Worm (Caenorhabditis elegans) whole organism, young adult: ENCODE data around the gene Y41D4A.3.

Experiments used
- B0019.2 ChIP-seq: fragments of 200-800 bp; sonication (Bioruptor generic); conservative IDR thresholded peaks from 2 replicates; pipeline ENCODE4 v1.3.6; 2022; ENCODE audit warnings: missing genetic modification reagents, missing genetic modification characterization, missing compliant biosample characterization
- B0261.1 ChIP-seq: sonication (generic microtip); optimal IDR thresholded peaks from 2 replicates; lab custom pipeline; 2016; ENCODE audit warnings: mild to moderate bottlenecking, missing genetic modification characterization, moderate library complexity, missing compliant biosample characterization
- B0336.3 ChIP-seq: fragments of 200-800 bp; sonication (Bioruptor generic); IDR thresholded peaks from 2 replicates; pipeline ENCODE4 v1.3.6; 2022; ENCODE audit warnings: missing genetic modification characterization, missing compliant biosample characterization
- C17E4.6 ChIP-seq: fragments of 200-800 bp; sonication (Bioruptor generic); IDR thresholded peaks from 2 replicates; pipeline ENCODE4 v1.3.6; 2022; ENCODE audit warnings: missing genetic modification reagents, missing genetic modification characterization, missing compliant biosample characterization
- D2030.7 ChIP-seq: fragments of 200-800 bp; sonication (Bioruptor generic); IDR thresholded peaks from 2 replicates; pipeline ENCODE4 v1.3.6; 2022; ENCODE audit warnings: missing genetic modification reagents, missing genetic modification characterization, missing compliant biosample characterization
- F10E7.11 ChIP-seq: sonication (generic microtip); optimal IDR thresholded peaks from 2 replicates; lab custom pipeline; 2017; ENCODE audit warnings: mild to moderate bottlenecking, missing genetic modification characterization, moderate library complexity, missing compliant biosample characterization
- F23B12.7 ChIP-seq: sonication (generic microtip); optimal IDR thresholded peaks from 2 replicates; lab custom pipeline; 2017; ENCODE audit warnings: missing genetic modification characterization, mild to moderate bottlenecking, missing compliant biosample characterization, antibody characterized with exemption, moderate library complexity; ENCODE audit not compliant: insufficient read depth
- F33H1.4 ChIP-seq: fragments of 200-800 bp; sonication (Bioruptor generic); IDR thresholded peaks from 2 replicates; pipeline ENCODE4 v1.3.6; 2022; ENCODE audit warnings: missing genetic modification reagents, missing genetic modification characterization, missing compliant biosample characterization
- F39B2.1 ChIP-seq: fragments of 200-800 bp; sonication (Bioruptor generic); IDR thresholded peaks from 2 replicates; pipeline ENCODE4 v1.3.6; 2022; ENCODE audit warnings: missing genetic modification reagents, missing genetic modification characterization, missing compliant biosample characterization
- F52B5.7 ChIP-seq: sonication (generic microtip); optimal IDR thresholded peaks from 2 replicates; lab custom pipeline; 2016; ENCODE audit warnings: mild to moderate bottlenecking, missing genetic modification characterization, missing compliant biosample characterization
- K12H6.12 ChIP-seq: fragments of 200-800 bp; sonication (Bioruptor generic); optimal IDR thresholded peaks from 2 replicates; lab custom pipeline; 2018; ENCODE audit warnings: mild to moderate bottlenecking, missing genetic modification characterization, missing compliant biosample characterization
- Y79H2A.3 ChIP-seq: fragments of 200-800 bp; sonication (Bioruptor generic); conservative IDR thresholded peaks from 2 replicates; pipeline ENCODE4 v1.3.6; 2022; ENCODE audit warnings: missing genetic modification reagents, missing genetic modification characterization, missing compliant biosample characterization
- Y95B8A.8 ChIP-seq: fragments of 200-800 bp; sonication (Bioruptor generic); IDR thresholded peaks from 2 replicates; pipeline ENCODE4 v1.3.6; 2022; ENCODE audit warnings: missing genetic modification reagents, missing genetic modification characterization, missing compliant biosample characterization
- ama-1 ChIP-seq, 3 experiments: fragments of 150-350 bp in 1 of 3; sonication (generic microtip) in 2 of 3; optimal IDR thresholded peaks; 2 replicates each; lab custom pipeline; 2014 to 2018; ENCODE audit warnings: missing biosample characterization in 2 of 3, missing genetic modification characterization in 2 of 3, missing genetic modification reagents in 2 of 3
- aptf-2 ChIP-seq: fragments of 200-800 bp; sonication (Bioruptor generic); conservative IDR thresholded peaks from 2 replicates; pipeline ENCODE4 v1.3.6; 2022; ENCODE audit warnings: missing genetic modification reagents, missing genetic modification characterization, missing compliant biosample characterization
- athp-1 ChIP-seq: sonication (generic microtip); optimal IDR thresholded peaks from 2 replicates; lab custom pipeline; 2017; ENCODE audit warnings: mild to moderate bottlenecking, missing genetic modification characterization, missing compliant biosample characterization
- attf-5 ChIP-seq: fragments of 200-800 bp; sonication (Bioruptor generic); optimal IDR thresholded peaks from 2 replicates; lab custom pipeline; 2018; ENCODE audit warnings: mild to moderate bottlenecking, missing genetic modification characterization, missing compliant biosample characterization
- bed-1 ChIP-seq: fragments of 200-800 bp; sonication (Bioruptor generic); IDR thresholded peaks from 2 replicates; pipeline ENCODE4 v1.3.6; 2022; ENCODE audit warnings: missing genetic modification reagents, missing genetic modification characterization, missing compliant biosample characterization
- cebp-1 ChIP-seq, 2 experiments: fragments of 200-800 bp in 1 of 2; sonication (Bioruptor generic) in 1 of 2; sonication (generic microtip) in 1 of 2; IDR thresholded peaks in 1 of 2; optimal IDR thresholded peaks in 1 of 2; 2 replicates each; pipeline versions ENCODE4 v1.3.6 to Lab custom; 2017 to 2022; ENCODE audit warnings: missing compliant biosample characterization in 2 of 2, missing genetic modification characterization in 2 of 2, mild to moderate bottlenecking in 1 of 2, missing genetic modification reagents in 1 of 2, moderate library complexity in 1 of 2
- ceh-100 ChIP-seq: fragments of 200-800 bp; sonication (Bioruptor generic); IDR thresholded peaks from 2 replicates; pipeline ENCODE4 v1.3.6; 2022; ENCODE audit warnings: missing genetic modification reagents, missing genetic modification characterization, missing compliant biosample characterization
- dpl-1 ChIP-seq: fragments of 150-350 bp; optimal IDR thresholded peaks from 2 replicates; lab custom pipeline; 2014; ENCODE audit warnings: missing biosample characterization, missing genetic modification reagents, missing genetic modification characterization
- efl-1 ChIP-seq: fragments of 150-350 bp; optimal IDR thresholded peaks from 2 replicates; lab custom pipeline; 2014; ENCODE audit warnings: missing biosample characterization, missing genetic modification reagents, missing genetic modification characterization
- ekl-4 ChIP-seq: fragments of 200-800 bp; sonication (Bioruptor generic); IDR thresholded peaks from 2 replicates; pipeline ENCODE4 v1.3.6; 2022; ENCODE audit warnings: missing genetic modification reagents, missing genetic modification characterization, missing compliant biosample characterization
- hmg-1.2 ChIP-seq: fragments of 200-800 bp; sonication (Bioruptor generic); IDR thresholded peaks from 2 replicates; pipeline ENCODE4 v1.3.6; 2022; ENCODE audit warnings: missing genetic modification reagents, missing genetic modification characterization, missing compliant biosample characterization
- hrde-1 ChIP-seq: sonication (generic microtip); optimal IDR thresholded peaks from 2 replicates; lab custom pipeline; 2016; ENCODE audit warnings: missing genetic modification characterization, mild to moderate bottlenecking, missing compliant biosample characterization, moderate library complexity, missing genotype, missing genetic modification reagents, borderline replicate concordance
- hsf-1 ChIP-seq: fragments of 200-800 bp; sonication (Bioruptor generic); IDR thresholded peaks from 2 replicates; pipeline ENCODE4 v1.3.6; 2022; ENCODE audit warnings: missing genetic modification reagents, missing genetic modification characterization, missing compliant biosample characterization
- lin-26 ChIP-seq: fragments of 200-800 bp; sonication (Bioruptor generic); IDR thresholded peaks from 2 replicates; pipeline ENCODE4 v1.3.6; 2022; ENCODE audit warnings: missing genetic modification reagents, missing genetic modification characterization, missing compliant biosample characterization
- lin-40 ChIP-seq: sonication (generic microtip); optimal IDR thresholded peaks from 2 replicates; lab custom pipeline; 2016; ENCODE audit warnings: missing genetic modification characterization, mild to moderate bottlenecking, missing compliant biosample characterization, missing genotype, missing genetic modification reagents
- madf-6 ChIP-seq: fragments of 200-800 bp; sonication (Bioruptor generic); IDR thresholded peaks from 2 replicates; pipeline ENCODE4 v1.3.6; 2022; ENCODE audit warnings: missing genetic modification reagents, missing genetic modification characterization, missing compliant biosample characterization
- mcd-1 ChIP-seq: fragments of 200-800 bp; sonication (Bioruptor generic); IDR thresholded peaks from 2 replicates; pipeline ENCODE4 v1.3.6; 2022; ENCODE audit warnings: missing genetic modification reagents, missing genetic modification characterization, missing compliant biosample characterization
- nfya-2 ChIP-seq: fragments of 200-800 bp; sonication (Bioruptor generic); IDR thresholded peaks from 2 replicates; pipeline ENCODE4 v1.3.6; 2022; ENCODE audit warnings: missing genetic modification reagents, missing genetic modification characterization, missing compliant biosample characterization
- nfyb-1 ChIP-seq: fragments of 200-800 bp; sonication (Bioruptor generic); IDR thresholded peaks from 2 replicates; pipeline ENCODE4 v1.3.6; 2022; ENCODE audit warnings: missing genetic modification reagents, missing genetic modification characterization, missing compliant biosample characterization
- pbrm-1 ChIP-seq: fragments of 200-800 bp; sonication (Bioruptor generic); IDR thresholded peaks from 2 replicates; pipeline ENCODE4 v1.3.6; 2022; ENCODE audit warnings: missing genetic modification reagents, missing genetic modification characterization, missing compliant biosample characterization
- rec-8 ChIP-seq, 2 experiments: sonication (generic microtip); optimal IDR thresholded peaks; 2 replicates each; lab custom pipeline; 2016; ENCODE audit warnings: mild to moderate bottlenecking in 2 of 2, missing genetic modification characterization in 2 of 2, missing genetic modification reagents in 2 of 2, missing genotype in 2 of 2, missing biosample characterization in 1 of 2, missing compliant biosample characterization in 1 of 2, moderate library complexity in 1 of 2
- repo-1 ChIP-seq: sonication (generic microtip); optimal IDR thresholded peaks from 2 replicates; lab custom pipeline; 2017; ENCODE audit warnings: mild to moderate bottlenecking, missing genetic modification characterization, missing compliant biosample characterization
- sdz-38 ChIP-seq: sonication (generic microtip); optimal IDR thresholded peaks from 2 replicates; lab custom pipeline; 2016; ENCODE audit warnings: missing genotype, missing genetic modification characterization, missing compliant biosample characterization
- snpc-1.1 ChIP-seq: sonication (generic microtip); optimal IDR thresholded peaks from 2 replicates; lab custom pipeline; 2017; ENCODE audit warnings: missing genetic modification characterization, mild to moderate bottlenecking, missing compliant biosample characterization, antibody characterized with exemption, moderate library complexity, missing genotype, missing genetic modification reagents; ENCODE audit not compliant: insufficient read depth
- snpc-4 ChIP-seq, 5 experiments: fragments of 150-350 bp in 1 of 5; sonication (generic microtip) in 4 of 5; optimal IDR thresholded peaks; 2 replicates each; lab custom pipeline; 2014 to 2018; ENCODE audit warnings: missing genetic modification characterization in 5 of 5, missing biosample characterization in 3 of 5, antibody characterized with exemption in 2 of 5, mild to moderate bottlenecking in 2 of 5, missing compliant biosample characterization in 2 of 5, missing genotype in 2 of 5, moderate library complexity in 2 of 5, missing genetic modification reagents in 1 of 5
- sptf-2 ChIP-seq: fragments of 200-800 bp; sonication (Bioruptor generic); optimal IDR thresholded peaks from 2 replicates; lab custom pipeline; 2018; ENCODE audit warnings: mild to moderate bottlenecking, missing genetic modification characterization, missing compliant biosample characterization
- tbx-9 ChIP-seq: sonication (generic microtip); optimal IDR thresholded peaks from 2 replicates; lab custom pipeline; 2016; ENCODE audit warnings: borderline replicate concordance, missing genetic modification characterization, inconsistent platforms, missing compliant biosample characterization
- xnd-1 ChIP-seq: sonication (generic microtip); optimal IDR thresholded peaks from 2 replicates; lab custom pipeline; 2016; ENCODE audit warnings: missing genotype, missing genetic modification reagents, missing genetic modification characterization, missing compliant biosample characterization
- zfh-2 ChIP-seq: fragments of 200-800 bp; sonication (Bioruptor generic); conservative IDR thresholded peaks from 2 replicates; pipeline ENCODE4 v1.3.6; 2022; ENCODE audit warnings: missing genetic modification reagents, missing genetic modification characterization, missing compliant biosample characterization
- ztf-25 ChIP-seq: fragments of 200-800 bp; sonication (Bioruptor generic); IDR thresholded peaks from 2 replicates; pipeline ENCODE4 v1.3.6; 2022; ENCODE audit warnings: missing genetic modification reagents, missing genetic modification characterization, missing compliant biosample characterization

Gene Y41D4A.3

ce11 chrIV:1725888-1726287 is 27.7 kb upstream of the Y41D4A.3 start, which contains the start of gene K08D12.8:
K08D12.8 (plus strand) TSS chrIV:1726188.
- no peak for TF ChIP-seq pbrm-1 (GFP tag; lab: Robert Waterston, UW)
- TF ChIP-seq ztf-25 (GFP tag; lab: Robert Waterston, UW): no peak
- TF ChIP-seq sdz-38 (tag; lab: Kevin White, UChicago): no peak
- no peak for TF ChIP-seq Y79H2A.3 (GFP tag; lab: Robert Waterston, UW)
- TF ChIP-seq lin-40 (tag; lab: Kevin White, UChicago): no peak
- no peak for TF ChIP-seq ekl-4 (GFP tag; lab: Robert Waterston, UW)
- no peak for TF ChIP-seq K12H6.12 (tag; lab: Kevin White, UChicago)
- no peak for TF ChIP-seq hrde-1 (tag; lab: Kevin White, UChicago)
- no peak for TF ChIP-seq snpc-1.1 (tag; lab: Kevin White, UChicago)
- TF ChIP-seq hsf-1 (GFP tag; lab: Robert Waterston, UW): no peak
- no peak for TF ChIP-seq repo-1 (tag; lab: Kevin White, UChicago)
- no peak for TF ChIP-seq attf-5 (GFP tag; lab: Kevin White, UChicago)

ce11 chrIV:1727538-1728072 is 26.0 kb upstream of the Y41D4A.3 start:
- TF ChIP-seq snpc-4 (GFP tag; optimal IDR thresholded peaks at IDR 0.05; lab: Kevin White, UChicago): no peak
- TF ChIP-seq snpc-4 (tag; optimal IDR thresholded peaks at IDR 0.05; lab: Kevin White, UChicago): no peak
- no peak for TF ChIP-seq hmg-1.2 (GFP tag; lab: Robert Waterston, UW)
- no peak for TF ChIP-seq dpl-1 (GFP tag; lab: Kevin White, UChicago)
- TF ChIP-seq nfya-2 (GFP tag; lab: Robert Waterston, UW): no peak
- TF ChIP-seq madf-6 (GFP tag; lab: Robert Waterston, UW): peak; percentile 50; the same call in 1 of the 2 replicates
- TF ChIP-seq B0336.3 (GFP tag; lab: Robert Waterston, UW): peak; percentile 79
- TF ChIP-seq F23B12.7 (tag; lab: Kevin White, UChicago): no peak
- TF ChIP-seq F52B5.7 (tag; lab: Kevin White, UChicago): peak; percentile 9
- no peak for TF ChIP-seq ztf-25 (GFP tag; lab: Robert Waterston, UW)
- TF ChIP-seq xnd-1 (tag; lab: Kevin White, UChicago): no peak
- TF ChIP-seq hrde-1 (tag; lab: Kevin White, UChicago): no peak
- no peak for TF ChIP-seq aptf-2
- TF ChIP-seq ceh-100: no peak
- TF ChIP-seq zfh-2: no peak
- TF ChIP-seq tbx-9 (tag; lab: Kevin White, UChicago): no peak
- no peak for TF ChIP-seq D2030.7 (GFP tag; lab: Robert Waterston, UW)
- TF ChIP-seq C17E4.6: 0 out of 2 replicates have a peak, but pooled peaks have one; percentile 38
- TF ChIP-seq sptf-2: no peak
- TF ChIP-seq efl-1 (GFP tag; lab: Kevin White, UChicago): peak; percentile 25
- 0 out of 2 replicates have a peak, but pooled peaks have one; percentile 16 for TF ChIP-seq mcd-1 (GFP tag; lab: Robert Waterston, UW)
- TF ChIP-seq bed-1 (GFP tag; lab: Robert Waterston, UW): no peak
- TF ChIP-seq lin-26 (GFP tag; lab: Robert Waterston, UW): peak; percentile 31; the same call in 1 of the 2 replicates
- no peak for TF ChIP-seq F39B2.1
- no peak for TF ChIP-seq F10E7.11 (tag; lab: Kevin White, UChicago)
- TF ChIP-seq athp-1 (tag; lab: Kevin White, UChicago): peak; percentile 14
- no peak for TF ChIP-seq cebp-1 (GFP tag; IDR thresholded peaks at IDR 0.05; lab: Robert Waterston, UW)
- TF ChIP-seq cebp-1 (tag; optimal IDR thresholded peaks at IDR 0.05; lab: Kevin White, UChicago): peak; percentile 29
- 0 out of 2 replicates have a peak, but pooled peaks have one; percentile 7 for TF ChIP-seq F33H1.4
- no peak for TF ChIP-seq rec-8 (tag; optimal IDR thresholded peaks at IDR 0.05; lab: Kevin White, UChicago)
- TF ChIP-seq Y79H2A.3 (GFP tag; lab: Robert Waterston, UW): 0 out of 2 replicates have a peak, but pooled peaks have one; percentile 37
- TF ChIP-seq ama-1 (optimal IDR thresholded peaks at IDR 0.05; lab: Kevin White, UChicago): no peak
- TF ChIP-seq ama-1 (GFP tag; optimal IDR thresholded peaks at IDR 0.05; lab: Kevin White, UChicago): no peak
- TF ChIP-seq nfyb-1 (GFP tag; lab: Robert Waterston, UW): 0 out of 2 replicates have a peak, but pooled peaks have one; percentile 27
- no peak for TF ChIP-seq repo-1 (tag; lab: Kevin White, UChicago)
- TF ChIP-seq B0019.2: no peak
- TF ChIP-seq B0261.1: no peak
- TF ChIP-seq Y95B8A.8: no peak; the same call in 1 of the 2 replicates
